Worm (Caenorhabditis elegans) whole organism, mixed stage, embryonic: ENCODE data around the gene clec-88.

Source experiments
- blmp-1 ChIP-seq: fragments of 150-350 bp; optimal IDR thresholded peaks from 2 replicates; lab custom pipeline; 2014; ENCODE audit warnings: missing biosample characterization, missing genetic modification characterization
- elt-1 ChIP-seq: sonication (generic microtip); optimal IDR thresholded peaks from 2 replicates; lab custom pipeline; 2017; ENCODE audit warnings: missing genetic modification characterization, mild to moderate bottlenecking, missing compliant biosample characterization, antibody characterized with exemption, moderate library complexity, borderline replicate concordance; ENCODE audit not compliant: insufficient read depth
- lin-13 ChIP-seq: fragments of 150-350 bp; optimal IDR thresholded peaks from 2 replicates; lab custom pipeline; 2014; ENCODE audit warnings: missing biosample characterization, missing genetic modification characterization
- nhr-12 ChIP-seq: fragments of 150-350 bp; optimal IDR thresholded peaks from 2 replicates; lab custom pipeline; 2014; ENCODE audit warnings: missing biosample characterization, missing genetic modification characterization
- pha-4 ChIP-seq: fragments of 150-350 bp; optimal IDR thresholded peaks from 2 replicates; lab custom pipeline; 2018; ENCODE audit warnings: missing biosample characterization, missing genetic modification reagents, missing genetic modification characterization
- sem-2 ChIP-seq: fragments of 200-800 bp; sonication (Bioruptor generic); optimal IDR thresholded peaks from 2 replicates; lab custom pipeline; 2018; ENCODE audit warnings: mild to moderate bottlenecking, missing genetic modification characterization, missing compliant biosample characterization
- snpc-4 ChIP-seq: fragments of 150-350 bp; optimal IDR thresholded peaks from 2 replicates; lab custom pipeline; 2014; ENCODE audit warnings: missing biosample characterization, missing genetic modification characterization
- sptf-1 ChIP-seq: sonication (generic microtip); optimal IDR thresholded peaks from 2 replicates; lab custom pipeline; 2017; ENCODE audit warnings: mild to moderate bottlenecking, missing genetic modification characterization, moderate library complexity, missing compliant biosample characterization
- tbx-8 ChIP-seq: fragments of 200-800 bp; sonication (Bioruptor generic); optimal IDR thresholded peaks from 2 replicates; lab custom pipeline; 2018; ENCODE audit warnings: mild to moderate bottlenecking, missing genetic modification characterization, moderate library complexity, missing compliant biosample characterization
- unc-39 ChIP-seq: fragments of 150-350 bp; optimal IDR thresholded peaks from 2 replicates; lab custom pipeline; 2014; ENCODE audit warnings: missing biosample characterization, missing genetic modification characterization
- unc-62 ChIP-seq: fragments of 150-350 bp; optimal IDR thresholded peaks from 2 replicates; lab custom pipeline; 2014; ENCODE audit warnings: missing biosample characterization, missing genetic modification reagents, missing genetic modification characterization
- ztf-11 ChIP-seq: fragments of 150-350 bp; optimal IDR thresholded peaks from 2 replicates; lab custom pipeline; 2014; ENCODE audit warnings: missing biosample characterization, missing genetic modification characterization

- TF ChIP-seq blmp-1 (tag; lab: Kevin White, UChicago) (no peak), snpc-4 (tag; lab: Kevin White, UChicago) (no peak), unc-39 (tag; lab: Kevin White, UChicago) (no peak), unc-62 (GFP tag; lab: Kevin White, UChicago) (no peak), nhr-12 (no peak), pha-4 (tag; lab: Kevin White, UChicago) (no peak), tbx-8 (GFP tag; lab: Kevin White, UChicago) (no peak), elt-1 (tag; lab: Kevin White, UChicago) (no peak), sem-2 (GFP tag; lab: Kevin White, UChicago) (no peak), ztf-11 (no peak), sptf-1 (tag; lab: Kevin White, UChicago) (no peak), lin-13 (no peak)
Measured at ce11 chrII:6322081-6322480, 43.4 kb upstream of the clec-88 start.
